Worm (Caenorhabditis elegans): ENCODE results near the gene F46B6.9.

F46B6.9 gene

DNA sequence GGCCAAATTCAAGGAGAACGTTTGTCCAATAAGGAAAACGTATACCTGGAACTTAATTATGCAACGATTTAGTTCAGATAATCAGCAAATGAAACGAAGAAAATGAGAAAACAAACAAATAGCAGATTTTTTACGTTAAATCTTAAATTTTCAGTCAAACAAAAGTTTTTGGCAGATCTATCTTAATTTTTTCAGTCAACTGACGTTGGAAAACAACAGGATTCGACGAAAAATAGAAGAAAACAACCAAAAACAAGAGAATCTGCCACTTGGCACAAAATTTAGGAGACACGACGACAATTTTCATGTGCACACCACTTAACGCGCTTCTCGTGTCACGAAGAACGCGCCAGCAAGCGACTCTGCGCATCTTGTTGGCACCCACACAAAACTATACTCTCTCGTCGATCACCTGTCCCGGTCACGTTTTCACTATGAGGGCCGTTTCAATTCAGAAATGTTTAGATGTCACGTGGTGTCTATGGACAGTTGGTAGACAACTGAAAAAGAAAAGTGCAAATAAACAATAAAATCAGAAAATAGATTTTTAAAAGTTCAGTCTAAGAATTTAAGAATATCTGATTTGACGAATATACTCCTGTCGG is 6.9 kb upstream of the F46B6.9 start, which contains the start of gene ztf-7 (continued):
- TF ChIP-seq let-607 (tag; optimal IDR thresholded peaks at IDR 0.05), result peak; percentile 97 to 98
- TF ChIP-seq tbx-9 (tag; optimal IDR thresholded peaks at IDR 0.05; ENCODE audit: borderline replicate concordance), result no peak
- TF ChIP-seq madf-3 (GFP tag; IDR thresholded peaks at IDR 0.05), result peak; percentile 88
- peak; percentile 91 for TF ChIP-seq lin-54 (GFP tag; optimal IDR thresholded peaks at IDR 0.05)
- TF ChIP-seq tbp1 (GFP tag; optimal IDR thresholded peaks at IDR 0.05), result peak; percentile 73
- TF ChIP-seq dox-1 (GFP tag; IDR thresholded peaks at IDR 0.05), result peak; percentile 98
- TF ChIP-seq pha-4 (tag; optimal IDR thresholded peaks at IDR 0.05), result no peak
- no peak for TF ChIP-seq mel-28 (tag; optimal IDR thresholded peaks at IDR 0.05; ENCODE audit: borderline replicate concordance)
- peak; percentile 15 for TF ChIP-seq akir-1 (GFP tag; optimal IDR thresholded peaks at IDR 0.05)
- no peak for TF ChIP-seq egrh-3 (GFP tag; IDR thresholded peaks at IDR 0.05)
- no peak for TF ChIP-seq rec-8 (tag; optimal IDR thresholded peaks at IDR 0.05)
- no peak for TF ChIP-seq ztf-25 (GFP tag; IDR thresholded peaks at IDR 0.05)
- TF ChIP-seq C06A6.2 (GFP tag; conservative IDR thresholded peaks at IDR 0.05), result peak; percentile 93
- no peak for TF ChIP-seq dpff-1 (tag; optimal IDR thresholded peaks at IDR 0.05)
- TF ChIP-seq fkh-3 (tag; optimal IDR thresholded peaks at IDR 0.05), result no peak
- peak; percentile 63 for TF ChIP-seq hmg-20 (GFP tag; IDR thresholded peaks at IDR 0.05)
- peak; percentile 97 for TF ChIP-seq lin-40 (tag; optimal IDR thresholded peaks at IDR 0.05)
- no peak for TF ChIP-seq F55B11.4 (tag; optimal IDR thresholded peaks at IDR 0.05; ENCODE audit: borderline replicate concordance, insufficient read depth)
- peak; percentile 95 for TF ChIP-seq Y53G8AR.9 (GFP tag; conservative IDR thresholded peaks at IDR 0.05)
- no peak for TF ChIP-seq rpc-1 (optimal IDR thresholded peaks at IDR 0.05)
- TF ChIP-seq rpc-1 (tag; optimal IDR thresholded peaks at IDR 0.05), result no peak
- TF ChIP-seq ama-1 (optimal IDR thresholded peaks at IDR 0.05), result no peak
- TF ChIP-seq ama-1 (GFP tag; optimal IDR thresholded peaks at IDR 0.05), result no peak
- TF ChIP-seq K11D2.4 (GFP tag; IDR thresholded peaks at IDR 0.05), result peak; percentile 96
- peak; percentile 97 for TF ChIP-seq attf-5 (GFP tag; optimal IDR thresholded peaks at IDR 0.05)
- peak; percentile 96 for TF ChIP-seq repo-1 (tag; optimal IDR thresholded peaks at IDR 0.05)
- peak; percentile 12 for TF ChIP-seq B0261.1 (tag; optimal IDR thresholded peaks at IDR 0.05)
- no peak for TF ChIP-seq him-1 (tag; optimal IDR thresholded peaks at IDR 0.05)
- TF ChIP-seq lsl-1 (GFP tag; optimal IDR thresholded peaks at IDR 0.05), result peak; percentile 68
- TF ChIP-seq attf-6 (GFP tag; IDR thresholded peaks at IDR 0.05), result 0 out of 2 replicates have a peak, but pooled peaks have one; percentile 11
- no peak for TF ChIP-seq unc-62 (GFP tag; optimal IDR thresholded peaks at IDR 0.05)
- peak; percentile 68 for TF ChIP-seq egl-44 (GFP tag; IDR thresholded peaks at IDR 0.05)
- TF ChIP-seq snpc-1.3 (tag; optimal IDR thresholded peaks at IDR 0.05; ENCODE audit: insufficient read depth), result no peak

DNA sequence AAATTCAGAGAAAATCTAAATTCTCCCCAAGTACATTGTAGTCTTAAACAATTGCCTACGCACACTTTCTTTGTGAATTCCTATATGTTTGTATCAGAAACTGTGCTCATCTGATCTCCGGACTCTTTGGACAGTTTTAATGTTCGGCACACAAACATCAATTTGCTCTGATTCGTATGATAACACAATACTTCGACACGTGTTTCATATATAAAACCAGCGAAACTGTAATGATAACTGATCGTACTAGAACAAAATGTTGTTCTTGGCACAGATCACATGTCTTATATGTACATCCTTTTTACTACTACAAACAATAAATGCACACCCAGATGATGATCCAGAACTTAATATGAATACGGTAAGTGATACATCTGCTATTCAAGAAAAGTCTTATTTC is 5.3 kb upstream of the F46B6.9 start, which contains the start of gene lipl-2:
Gene lipl-2, plus strand, starts transcription at position 236 of the 400 bp plus-strand sequence.
- TF ChIP-seq hlh-26 (GFP tag; conservative IDR thresholded peaks at IDR 0.05), result no peak
- TF ChIP-seq attf-3 (GFP tag; conservative IDR thresholded peaks at IDR 0.05), result no peak
- no peak for TF ChIP-seq ztf-6 (GFP tag; IDR thresholded peaks at IDR 0.05)
- TF ChIP-seq cebp-2 (GFP tag; IDR thresholded peaks at IDR 0.05), result no peak
- TF ChIP-seq B0336.3 (GFP tag; IDR thresholded peaks at IDR 0.05), result no peak
- TF ChIP-seq sdz-38 (tag; optimal IDR thresholded peaks at IDR 0.05), result no peak
- no peak for TF ChIP-seq nhr-179 (tag; optimal IDR thresholded peaks at IDR 0.05)
- no peak for TF ChIP-seq rcor-1 (GFP tag; IDR thresholded peaks at IDR 0.05)
- TF ChIP-seq somi-1 (GFP tag; optimal IDR thresholded peaks at IDR 0.05), result no peak
- TF ChIP-seq zim-3 (tag; optimal IDR thresholded peaks at IDR 0.05), result no peak
- no peak for TF ChIP-seq hmg-1.2 (GFP tag; IDR thresholded peaks at IDR 0.05)
- no peak for TF ChIP-seq chd-7 (tag; optimal IDR thresholded peaks at IDR 0.05)
- no peak for TF ChIP-seq dox-1 (GFP tag; IDR thresholded peaks at IDR 0.05)
- peak; percentile 68 for TF ChIP-seq nhr-80 (tag; optimal IDR thresholded peaks at IDR 0.05)
- TF ChIP-seq ztf-28 (GFP tag; IDR thresholded peaks at IDR 0.05), result no peak
- no peak for TF ChIP-seq F57A8.1 (GFP tag; optimal IDR thresholded peaks at IDR 0.05)
- TF ChIP-seq tbp1 (GFP tag; optimal IDR thresholded peaks at IDR 0.05), result peak; percentile 8
- no peak for TF ChIP-seq madf-3 (GFP tag; IDR thresholded peaks at IDR 0.05)
- TF ChIP-seq let-607 (tag; optimal IDR thresholded peaks at IDR 0.05), result peak in 1 of 2 experiments; percentile 57
- no peak for TF ChIP-seq egrh-3 (GFP tag; IDR thresholded peaks at IDR 0.05)
- TF ChIP-seq F22D6.2 (tag; optimal IDR thresholded peaks at IDR 0.05), result no peak

Data from whole organism, young adult.